Worm (Caenorhabditis elegans): ENCODE measurements around the gene mbr-1.

The mbr-1 gene

ce11 chrX:10692057-10692456, 29.8 kb downstream of the mbr-1 start:
- no peak for TF ChIP-seq T26A5.8 (tag; optimal IDR thresholded peaks at IDR 0.05)
- no peak for TF ChIP-seq cebp-1 (GFP tag; IDR thresholded peaks at IDR 0.05)
- peak; percentile 72 for TF ChIP-seq cebp-1 (tag; optimal IDR thresholded peaks at IDR 0.05)

ce11 chrX:10691643-10692042, 30.2 kb downstream of the mbr-1 start, which contains the start of gene yap-1:
yap-1 (plus strand) TSS chrX:10691943.
- TF ChIP-seq aptf-3 (GFP tag; IDR thresholded peaks at IDR 0.05): no peak
- no peak for TF ChIP-seq D2030.7 (GFP tag; IDR thresholded peaks at IDR 0.05)
- no peak for TF ChIP-seq Y79H2A.3 (GFP tag; conservative IDR thresholded peaks at IDR 0.05)
- TF ChIP-seq F52B5.7 (tag; optimal IDR thresholded peaks at IDR 0.05): no peak
- TF ChIP-seq ceh-91 (GFP tag; IDR thresholded peaks at IDR 0.05): no peak
- no peak for TF ChIP-seq B0019.2 (GFP tag; conservative IDR thresholded peaks at IDR 0.05)
- no peak for TF ChIP-seq pbrm-1 (GFP tag; IDR thresholded peaks at IDR 0.05)
- no peak for TF ChIP-seq xnd-1 (tag; optimal IDR thresholded peaks at IDR 0.05)
- TF ChIP-seq egl-44 (GFP tag; IDR thresholded peaks at IDR 0.05): no peak
- TF ChIP-seq hsf-1 (GFP tag; IDR thresholded peaks at IDR 0.05): no peak
- no peak for TF ChIP-seq efl-1 (GFP tag; optimal IDR thresholded peaks at IDR 0.05)
- TF ChIP-seq egl-18 (GFP tag; IDR thresholded peaks at IDR 0.05): no peak
- TF ChIP-seq Y53G8AR.9 (GFP tag; conservative IDR thresholded peaks at IDR 0.05): no peak

- TF ChIP-seq C17E4.6 (GFP tag; IDR thresholded peaks at IDR 0.05) (no peak), snpc-3.4 (tag; optimal IDR thresholded peaks at IDR 0.05) (no peak), ceh-40 (GFP tag; IDR thresholded peaks at IDR 0.05) (no peak), madf-6 (GFP tag; IDR thresholded peaks at IDR 0.05) (no peak), F49E8.2 (tag; optimal IDR thresholded peaks at IDR 0.05; ENCODE audit: insufficient read depth) (no peak), dox-1 (GFP tag; IDR thresholded peaks at IDR 0.05) (0 out of 2 replicates have a peak, but pooled peaks have one; percentile 29), F37B4.10 (GFP tag; IDR thresholded peaks at IDR 0.05) (no peak), F39B2.1 (GFP tag; IDR thresholded peaks at IDR 0.05) (no peak)
Observed at ce11 chrX:10691232-10691631, 30.6 kb downstream of the mbr-1 start.

- TF ChIP-seq lin-40 (tag; optimal IDR thresholded peaks at IDR 0.05) (peak; percentile 62), lir-1 (GFP tag; conservative IDR thresholded peaks at IDR 0.05) (no peak), dox-1 (GFP tag; IDR thresholded peaks at IDR 0.05) (no peak), Y53G8AR.9 (GFP tag; conservative IDR thresholded peaks at IDR 0.05) (no peak), ztf-28 (GFP tag; IDR thresholded peaks at IDR 0.05) (no peak), K12H6.12 (tag; optimal IDR thresholded peaks at IDR 0.05) (no peak), ztf-26 (tag; optimal IDR thresholded peaks at IDR 0.05) (peak; percentile 15), egl-44 (GFP tag; IDR thresholded peaks at IDR 0.05) (no peak), T07F8.4 (tag; optimal IDR thresholded peaks at IDR 0.05) (no peak), aptf-2 (GFP tag; conservative IDR thresholded peaks at IDR 0.05) (no peak), madf-3 (GFP tag; IDR thresholded peaks at IDR 0.05) (no peak), sptf-2 (GFP tag; optimal IDR thresholded peaks at IDR 0.05) (no peak), lin-26 (GFP tag; IDR thresholded peaks at IDR 0.05) (no peak), nfyb-1 (GFP tag; IDR thresholded peaks at IDR 0.05) (no peak), Y95B8A.8 (GFP tag; IDR thresholded peaks at IDR 0.05) (no peak), T26A5.8 (tag; optimal IDR thresholded peaks at IDR 0.05) (no peak), unc-62 (GFP tag; optimal IDR thresholded peaks at IDR 0.05) (no peak), somi-1 (GFP tag; optimal IDR thresholded peaks at IDR 0.05) (peak; percentile 27), hmg-20 (GFP tag; IDR thresholded peaks at IDR 0.05) (no peak), cebp-2 (GFP tag; IDR thresholded peaks at IDR 0.05) (no peak), lsy-27 (tag; optimal IDR thresholded peaks at IDR 0.05; ENCODE audit: borderline replicate concordance, insufficient read depth) (no peak)
Observed at ce11 chrX:10689729-10690128, 32.1 kb downstream of the mbr-1 start.
